Worm (Caenorhabditis elegans) whole organism, L2 larva: ENCODE measurements around the gene ech-3.

Experiments used
- F13H6.1 ChIP-seq: sonication (generic microtip); optimal IDR thresholded peaks from 2 replicates; lab custom pipeline; 2016; ENCODE audit warnings: missing genetic modification characterization, missing compliant biosample characterization
- R02D3.7 ChIP-seq: fragments of 150-350 bp; optimal IDR thresholded peaks from 2 replicates; lab custom pipeline; 2014; ENCODE audit warnings: missing biosample characterization, missing genetic modification characterization
- Y55F3AM.14 ChIP-seq: fragments of 200-800 bp; sonication (Bioruptor generic); optimal IDR thresholded peaks from 2 replicates; lab custom pipeline; 2018; ENCODE audit warnings: mild to moderate bottlenecking, missing genetic modification characterization, missing compliant biosample characterization
- alr-1 ChIP-seq: fragments of 150-350 bp; optimal IDR thresholded peaks from 2 replicates; lab custom pipeline; 2014; ENCODE audit warnings: missing biosample characterization, missing genetic modification characterization
- aly-2 ChIP-seq: fragments of 150-350 bp; optimal IDR thresholded peaks from 2 replicates; lab custom pipeline; 2014; ENCODE audit warnings: missing biosample characterization, missing genetic modification characterization
- blmp-1 ChIP-seq: sonication (generic microtip); optimal IDR thresholded peaks from 2 replicates; lab custom pipeline; 2017; ENCODE audit warnings: missing genetic modification characterization, mild to moderate bottlenecking, missing compliant biosample characterization, antibody characterized with exemption, moderate library complexity; ENCODE audit not compliant: insufficient read depth
- ceh-16 ChIP-seq: fragments of 150-350 bp; optimal IDR thresholded peaks from 2 replicates; lab custom pipeline; 2014; ENCODE audit warnings: missing biosample characterization, missing genetic modification characterization
- ceh-82 ChIP-seq: fragments of 150-350 bp; optimal IDR thresholded peaks from 2 replicates; lab custom pipeline; 2014; ENCODE audit warnings: missing biosample characterization, missing genetic modification characterization
- crh-2 ChIP-seq: sonication (generic microtip); optimal IDR thresholded peaks from 2 replicates; lab custom pipeline; 2017; ENCODE audit warnings: missing biosample characterization, missing genetic modification characterization
- dmd-4 ChIP-seq: sonication (generic microtip); optimal IDR thresholded peaks from 2 replicates; lab custom pipeline; 2017; ENCODE audit warnings: missing biosample characterization, missing genetic modification characterization
- elt-1 ChIP-seq: fragments of 150-350 bp; optimal IDR thresholded peaks from 2 replicates; lab custom pipeline; 2014; ENCODE audit warnings: missing biosample characterization, missing genetic modification characterization
- fos-1 ChIP-seq: fragments of 150-350 bp; optimal IDR thresholded peaks from 2 replicates; lab custom pipeline; 2014; ENCODE audit warnings: missing biosample characterization, missing genetic modification characterization
- gmeb-1 ChIP-seq: fragments of 150-350 bp; optimal IDR thresholded peaks from 2 replicates; lab custom pipeline; 2014; ENCODE audit warnings: missing biosample characterization, missing genetic modification characterization
- lin-11 ChIP-seq: fragments of 150-350 bp; sonication (generic microtip); optimal IDR thresholded peaks from 2 replicates; lab custom pipeline; 2014; ENCODE audit warnings: missing biosample characterization, missing genetic modification characterization, inconsistent platforms, mixed read lengths
- lin-13 ChIP-seq: fragments of 150-350 bp; optimal IDR thresholded peaks from 2 replicates; lab custom pipeline; 2014; ENCODE audit warnings: missing biosample characterization, missing genetic modification reagents, missing genetic modification characterization
- lsy-2 ChIP-seq, 2 experiments: fragments of 150-350 bp in 1 of 2; sonication (generic microtip) in 1 of 2; optimal IDR thresholded peaks; 2 replicates each; lab custom pipeline; 2014 to 2017; ENCODE audit warnings: missing biosample characterization in 2 of 2, missing genetic modification characterization in 2 of 2
- mab-5 ChIP-seq: fragments of 150-350 bp; optimal IDR thresholded peaks from 2 replicates; lab custom pipeline; 2014; ENCODE audit warnings: missing biosample characterization, missing genetic modification characterization
- mbf-1 ChIP-seq: sonication (generic microtip); optimal IDR thresholded peaks from 2 replicates; lab custom pipeline; 2017; ENCODE audit warnings: missing biosample characterization, missing genetic modification characterization
- mdl-1 ChIP-seq, 2 experiments: fragments of 150-350 bp in 1 of 2; sonication (generic microtip) in 1 of 2; optimal IDR thresholded peaks; 2 replicates each; lab custom pipeline; 2017; ENCODE audit warnings: missing biosample characterization in 2 of 2, missing genetic modification characterization in 2 of 2
- nhr-129 ChIP-seq: fragments of 150-350 bp; optimal IDR thresholded peaks from 2 replicates; lab custom pipeline; 2014; ENCODE audit warnings: missing biosample characterization, missing genetic modification characterization
- nhr-21 ChIP-seq: fragments of 150-350 bp; optimal IDR thresholded peaks from 2 replicates; lab custom pipeline; 2014; ENCODE audit warnings: missing biosample characterization, missing genetic modification characterization
- nhr-237 ChIP-seq: fragments of 150-350 bp; optimal IDR thresholded peaks from 2 replicates; lab custom pipeline; 2014; ENCODE audit warnings: missing biosample characterization, missing genetic modification characterization
- nhr-25 ChIP-seq: fragments of 150-350 bp; sonication (generic microtip); optimal IDR thresholded peaks from 3 replicates; lab custom pipeline; 2014; ENCODE audit warnings: missing biosample characterization, missing genetic modification characterization
- nhr-6 ChIP-seq: fragments of 150-350 bp; optimal IDR thresholded peaks from 2 replicates; lab custom pipeline; 2014; ENCODE audit warnings: missing biosample characterization, missing genetic modification characterization
- sma-3 ChIP-seq: sonication (generic microtip); optimal IDR thresholded peaks from 2 replicates; lab custom pipeline; 2016; ENCODE audit warnings: missing genetic modification reagents, missing genetic modification characterization, missing compliant biosample characterization
- sma-9 ChIP-seq, 2 experiments: fragments of 150-350 bp in 1 of 2; sonication (generic microtip) in 1 of 2; optimal IDR thresholded peaks; 2 replicates each; lab custom pipeline; 2014 to 2016; ENCODE audit warnings: missing genetic modification characterization in 2 of 2, mild to moderate bottlenecking in 1 of 2, missing biosample characterization in 1 of 2, missing compliant biosample characterization in 1 of 2, missing genetic modification reagents in 1 of 2, moderate library complexity in 1 of 2
- snpc-4 ChIP-seq: fragments of 150-350 bp; optimal IDR thresholded peaks from 2 replicates; lab custom pipeline; 2014; ENCODE audit warnings: missing biosample characterization, missing genetic modification characterization
- unc-39 ChIP-seq: fragments of 150-350 bp; optimal IDR thresholded peaks from 2 replicates; lab custom pipeline; 2014; ENCODE audit warnings: missing biosample characterization, missing genetic modification characterization
- unc-55 ChIP-seq: fragments of 150-350 bp; sonication (generic microtip); optimal IDR thresholded peaks from 3 replicates; lab custom pipeline; 2014; ENCODE audit warnings: missing biosample characterization, missing genetic modification reagents, missing genetic modification characterization
- ztf-4 ChIP-seq: fragments of 150-350 bp; optimal IDR thresholded peaks from 2 replicates; lab custom pipeline; 2014; ENCODE audit warnings: missing biosample characterization, missing genetic modification characterization

Gene ech-3

DNA sequence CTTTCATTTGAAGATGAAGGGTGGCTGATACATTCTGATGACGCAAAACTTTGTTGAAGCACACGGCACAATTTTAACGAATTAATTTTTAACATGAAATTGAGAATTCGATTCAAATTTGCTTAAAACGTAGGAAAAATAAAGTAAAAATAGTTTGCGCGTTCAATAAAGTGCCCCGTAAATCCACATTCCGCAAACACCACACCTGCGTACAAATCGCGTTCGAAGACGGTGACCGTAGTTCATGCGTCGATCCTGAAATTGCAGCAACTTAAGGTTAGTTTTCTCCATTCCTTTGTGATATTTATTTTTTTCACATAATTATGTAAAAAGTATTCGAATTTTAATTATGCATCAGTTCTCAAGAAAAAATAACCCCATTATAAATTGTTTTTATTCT, 2.7 kb downstream of the ech-3 start, which contains the start of gene F43H9.3:
F43H9.3 (minus strand) TSS at position 189 of the 400 bp plus-strand sequence.
- TF ChIP-seq unc-55 (GFP tag; lab: Kevin White, UChicago): no peak
- peak in 1 of 2 experiments; percentile 88 for TF ChIP-seq lsy-2 (tag; optimal IDR thresholded peaks at IDR 0.05; lab: Kevin White, UChicago)
- TF ChIP-seq ceh-16: no peak
- no peak for TF ChIP-seq nhr-129
- TF ChIP-seq fos-1 (tag; lab: Kevin White, UChicago): peak; percentile 0
- TF ChIP-seq alr-1: no peak
- no peak for TF ChIP-seq lin-13 (GFP tag; lab: Kevin White, UChicago)
- no peak for TF ChIP-seq snpc-4
- TF ChIP-seq R02D3.7 (tag; lab: Kevin White, UChicago): peak; percentile 62
- no peak for TF ChIP-seq sma-9 (GFP tag; optimal IDR thresholded peaks at IDR 0.05; lab: Kevin White, UChicago)
- no peak for TF ChIP-seq sma-9 (tag; optimal IDR thresholded peaks at IDR 0.05; lab: Kevin White, UChicago)
- no peak for TF ChIP-seq aly-2 (tag; lab: Kevin White, UChicago)

DNA sequence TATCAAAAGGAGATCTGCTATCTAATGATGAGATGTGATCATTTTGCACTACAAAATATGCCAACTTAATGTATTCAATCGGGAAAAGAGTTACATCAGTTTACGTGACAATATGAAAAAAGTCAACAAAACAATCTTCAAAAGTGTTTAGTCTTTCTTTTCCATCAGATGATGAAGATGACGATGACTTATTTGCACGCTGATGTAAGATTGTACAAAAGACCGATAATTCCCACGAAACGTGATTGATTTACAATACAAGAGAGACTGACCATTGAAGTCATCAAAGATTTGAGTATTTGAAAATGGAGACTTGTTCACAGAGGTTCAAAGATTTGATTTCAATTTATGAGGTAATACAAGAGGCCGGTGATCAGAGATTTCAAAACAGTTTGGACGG, 3.2 kb downstream of the ech-3 start:
- peak in 1 of 2 experiments; percentile 8 for TF ChIP-seq mdl-1 (tag; optimal IDR thresholded peaks at IDR 0.05; lab: Kevin White, UChicago)
- no peak for TF ChIP-seq F13H6.1 (tag; lab: Kevin White, UChicago)
- no peak for TF ChIP-seq gmeb-1 (tag; lab: Kevin White, UChicago)
- TF ChIP-seq blmp-1 (tag; lab: Kevin White, UChicago): peak; percentile 20
- peak; percentile 87 for TF ChIP-seq nhr-25 (tag; lab: Kevin White, UChicago)
- peak; percentile 95 for TF ChIP-seq nhr-129
- TF ChIP-seq alr-1: no peak
- TF ChIP-seq elt-1 (tag; lab: Kevin White, UChicago): no peak
- peak; percentile 42 for TF ChIP-seq nhr-21 (tag; lab: Kevin White, UChicago)
- TF ChIP-seq nhr-6 (tag; lab: Kevin White, UChicago): peak; percentile 13
- no peak for TF ChIP-seq unc-39 (tag; lab: Kevin White, UChicago)
- TF ChIP-seq sma-9 (GFP tag; optimal IDR thresholded peaks at IDR 0.05; lab: Kevin White, UChicago): peak; percentile 77
- TF ChIP-seq sma-9 (tag; optimal IDR thresholded peaks at IDR 0.05; lab: Kevin White, UChicago): no peak
- TF ChIP-seq dmd-4 (tag; lab: Kevin White, UChicago): no peak
- TF ChIP-seq, all 48 proteins: peak for 7

DNA sequence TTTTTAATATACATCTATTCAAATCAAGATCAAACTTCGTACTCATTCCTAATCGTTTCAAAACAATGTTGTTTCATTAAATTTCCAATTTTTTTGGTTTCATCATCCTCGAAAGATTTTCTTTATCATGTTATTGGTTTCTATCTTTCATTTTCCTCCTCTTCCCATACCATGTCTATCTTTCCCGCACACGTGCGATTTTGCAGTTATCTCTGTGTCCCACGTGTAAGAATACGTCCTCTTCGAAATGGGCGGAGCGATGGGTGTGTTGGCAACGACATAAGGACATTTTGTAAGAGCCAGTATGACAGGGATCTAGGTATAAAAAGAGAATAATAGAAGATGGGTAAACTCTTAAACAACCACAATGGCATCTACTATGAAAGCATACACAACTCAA, 4.3 kb downstream of the ech-3 start, which contains the start of gene F43H9.4:
F43H9.4 (plus strand) TSS at position 366 of the 400 bp plus-strand sequence.
- TF ChIP-seq nhr-237 (no peak), nhr-129 (peak; percentile 42), sma-3 (GFP tag; lab: Kevin White, UChicago) (peak; percentile 66), mdl-1 (tag; optimal IDR thresholded peaks at IDR 0.05; lab: Kevin White, UChicago) (peak; percentile 77 to 79), R02D3.7 (tag; lab: Kevin White, UChicago) (no peak), nhr-21 (tag; lab: Kevin White, UChicago) (peak; percentile 42), snpc-4 (no peak), fos-1 (tag; lab: Kevin White, UChicago) (peak; percentile 11), crh-2 (peak; percentile 48), elt-1 (tag; lab: Kevin White, UChicago) (no peak), Y55F3AM.14 (GFP tag; lab: Kevin White, UChicago) (no peak), nhr-6 (tag; lab: Kevin White, UChicago) (no peak), mbf-1 (tag; lab: Kevin White, UChicago) (no peak), sma-9 (GFP tag; optimal IDR thresholded peaks at IDR 0.05; lab: Kevin White, UChicago) (peak; percentile 92), sma-9 (tag; optimal IDR thresholded peaks at IDR 0.05; lab: Kevin White, UChicago) (no peak), lin-11 (tag; lab: Kevin White, UChicago) (no peak), nhr-25 (tag; lab: Kevin White, UChicago) (peak; percentile 82), lsy-2 (tag; optimal IDR thresholded peaks at IDR 0.05; lab: Kevin White, UChicago) (no peak), lin-13 (GFP tag; lab: Kevin White, UChicago) (no peak), mab-5 (tag; lab: Kevin White, UChicago) (no peak), aly-2 (tag; lab: Kevin White, UChicago) (no peak), blmp-1 (tag; lab: Kevin White, UChicago) (peak; percentile 2)
- TF ChIP-seq, all 48 proteins: peak for 9

DNA sequence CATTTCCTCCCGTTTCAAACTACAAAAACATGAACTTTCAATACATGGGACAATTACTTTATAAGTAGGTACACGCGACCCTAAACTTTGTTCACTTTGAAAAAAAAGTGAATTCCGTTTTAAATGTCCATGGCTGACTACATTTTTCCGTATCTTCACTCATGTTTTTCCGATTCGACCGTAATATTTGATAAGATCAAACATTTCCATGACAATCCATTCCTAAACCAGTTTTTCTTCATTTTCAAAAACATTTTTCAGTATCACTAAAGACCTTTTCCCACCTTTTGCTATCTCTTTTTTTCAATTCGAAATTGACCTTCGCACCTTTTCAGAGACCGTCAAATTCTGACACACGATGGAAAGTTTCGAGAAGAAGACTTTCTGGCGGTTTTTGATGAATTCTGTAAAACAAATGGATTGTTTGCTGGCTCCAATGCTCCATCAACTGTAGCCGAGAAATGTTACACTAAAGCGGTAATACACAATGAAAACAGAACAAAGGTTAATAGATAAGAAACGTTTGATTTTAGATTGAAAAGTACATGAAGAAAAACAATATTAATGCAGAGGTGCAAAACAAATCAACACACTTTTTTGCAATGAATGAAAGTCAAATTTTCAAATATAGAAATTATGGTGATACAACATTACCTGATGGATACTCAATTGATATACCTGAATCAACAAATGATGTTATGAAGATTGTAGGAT, 5.6 kb downstream of the ech-3 start:
- TF ChIP-seq mdl-1 (tag; optimal IDR thresholded peaks at IDR 0.05; lab: Kevin White, UChicago) (no peak), ztf-4 (no peak), ceh-82 (no peak), blmp-1 (tag; lab: Kevin White, UChicago) (peak; percentile 42), sma-3 (GFP tag; lab: Kevin White, UChicago) (peak; percentile 18), sma-9 (GFP tag; optimal IDR thresholded peaks at IDR 0.05; lab: Kevin White, UChicago) (peak; percentile 70), sma-9 (tag; optimal IDR thresholded peaks at IDR 0.05; lab: Kevin White, UChicago) (no peak), nhr-25 (tag; lab: Kevin White, UChicago) (peak; percentile 56)
